Comparison of ENCODE assay signal across 1 fruit fly cellular context in the genomic region with DNA sequence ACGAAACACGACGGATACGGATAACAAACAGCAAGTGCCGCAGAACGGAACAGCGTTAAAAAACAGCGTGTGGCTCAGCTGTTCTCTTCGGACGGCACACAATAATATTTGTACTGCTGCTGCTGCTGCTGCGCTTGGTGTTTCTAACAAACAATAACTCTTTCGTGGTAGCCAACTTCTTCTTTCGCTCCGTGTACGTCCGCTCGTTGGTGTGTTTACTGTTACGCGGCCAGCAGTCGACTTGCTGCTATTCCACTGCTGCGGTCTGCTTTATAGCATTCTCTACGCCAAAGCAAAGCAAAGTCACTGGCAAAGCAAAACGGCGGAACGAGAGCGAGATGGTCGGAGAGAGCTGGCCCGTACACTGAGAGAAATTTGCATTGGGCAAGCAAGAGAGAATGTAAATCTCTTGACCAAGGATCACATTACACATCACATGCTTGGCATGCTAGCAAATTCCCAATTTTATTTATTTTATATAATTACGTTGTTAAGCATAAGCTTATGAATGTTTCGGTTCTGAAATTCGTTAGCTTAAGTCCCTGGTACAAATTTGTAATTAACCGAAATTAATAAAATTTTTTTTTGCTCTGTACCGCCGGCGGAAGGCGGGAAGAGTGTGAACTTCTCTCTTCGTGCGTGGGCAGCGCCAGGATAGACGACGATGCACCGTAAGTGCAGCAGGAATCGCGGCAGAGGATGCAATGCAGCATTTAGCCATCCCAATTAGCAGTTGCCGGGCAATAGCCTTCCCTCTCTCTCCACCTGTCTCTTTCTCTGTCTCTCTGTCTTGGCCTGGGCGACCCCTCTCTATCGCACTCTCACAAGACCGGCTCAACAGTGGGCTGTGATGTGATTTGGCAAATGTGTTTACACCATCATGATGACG.
A peak's percentile ranks its signal among the peaks of the same experiment; 100 is the strongest.
TF ChIP-seq lines count a peak whose summit lies in the region.

A gene (minus strand): TSS at position 287 of the 889 bp plus-strand sequence.

TF ChIP-seq in whole organism, embryonic, 481 proteins besides CTCF, POLR2A, EP300 and RAD21 (continued from another document and continues in another):
- peak; percentile 93 for TF ChIP-seq Aef1 (GFP tag; IDR thresholded peaks at IDR 0.05; lab: Robert Waterston, UW)
- TF ChIP-seq Ets97D (GFP tag; optimal IDR thresholded peaks at IDR 0.05; lab: Kevin White, UChicago): peak; percentile 40
- no peak for TF ChIP-seq hkb (optimal IDR thresholded peaks at IDR 0.05; lab: Kevin White, UChicago)
- peak; percentile 96 for TF ChIP-seq hkb (GFP tag; IDR thresholded peaks at IDR 0.05; lab: Robert Waterston, UW)
- TF ChIP-seq unpg (GFP tag; optimal IDR thresholded peaks at IDR 0.05; lab: Kevin White, UChicago): peak; percentile 95
- peak; percentile 78 for TF ChIP-seq CG17612 (GFP tag; IDR thresholded peaks at IDR 0.05; lab: Robert Waterston, UW)
- peak; percentile 86 for TF ChIP-seq kay (GFP tag; optimal IDR thresholded peaks at IDR 0.05; lab: Kevin White, UChicago)
- TF ChIP-seq Doc3 (GFP tag; IDR thresholded peaks at IDR 0.05; lab: Robert Waterston, UW; ENCODE audit: partially characterized antibody): no peak
- TF ChIP-seq Sin3A (optimal IDR thresholded peaks at IDR 0.05; lab: Kevin White, UChicago): no peak
- peak; percentile 96 for TF ChIP-seq dysf (GFP tag; IDR thresholded peaks at IDR 0.05; lab: Robert Waterston, UW)
- TF ChIP-seq Ets65A (GFP tag; lab: Kevin White, UChicago): peak; percentile 99
- peak; percentile 89 for TF ChIP-seq CG3407 (GFP tag; optimal IDR thresholded peaks at IDR 0.05; lab: Kevin White, UChicago)
- peak; percentile 75 for TF ChIP-seq gcm2 (GFP tag; optimal IDR thresholded peaks at IDR 0.05; lab: Kevin White, UChicago)
- TF ChIP-seq CG5245 (GFP tag; optimal IDR thresholded peaks at IDR 0.05; lab: Kevin White, UChicago): peak; percentile 89
- peak; percentile 94 for TF ChIP-seq odd (GFP tag; optimal IDR thresholded peaks at IDR 0.05; lab: Kevin White, UChicago)
- TF ChIP-seq az2 (GFP tag; optimal IDR thresholded peaks at IDR 0.05; lab: Kevin White, UChicago): peak; percentile 94
- peak; percentile 94 for TF ChIP-seq CG3847 (GFP tag; IDR thresholded peaks at IDR 0.05; lab: Robert Waterston, UW)
- TF ChIP-seq NC2α (GFP tag; optimal IDR thresholded peaks at IDR 0.05; lab: Kevin White, UChicago): peak; percentile 63
- TF ChIP-seq CG11504 (tag; optimal IDR thresholded peaks at IDR 0.05; lab: Kevin White, UChicago): peak; percentile 94
- TF ChIP-seq dan (GFP tag; IDR thresholded peaks at IDR 0.05; lab: Robert Waterston, UW): peak; percentile 78
- TF ChIP-seq Opbp (GFP tag; IDR thresholded peaks at IDR 0.05; lab: Robert Waterston, UW; ENCODE audit: partially characterized antibody): no peak
- peak; percentile 83 for TF ChIP-seq run (tag; optimal IDR thresholded peaks at IDR 0.05; lab: Kevin White, UChicago)
- TF ChIP-seq CG10366 (GFP tag; IDR thresholded peaks at IDR 0.05; lab: Robert Waterston, UW): peak; percentile 93
- TF ChIP-seq dmrt99B (tag; optimal IDR thresholded peaks at IDR 0.05; lab: Kevin White, UChicago): peak; percentile 94
- peak; percentile 92 for TF ChIP-seq Gug (GFP tag; IDR thresholded peaks at IDR 0.05; lab: Robert Waterston, UW)
- TF ChIP-seq jigr1 (GFP tag; IDR thresholded peaks at IDR 0.05; lab: Robert Waterston, UW): peak; percentile 92
- TF ChIP-seq CG17912 (GFP tag; optimal IDR thresholded peaks at IDR 0.05; lab: Kevin White, UChicago): peak; percentile 42
- peak; percentile 86 for TF ChIP-seq CG12942 (GFP tag; optimal IDR thresholded peaks at IDR 0.05; lab: Kevin White, UChicago)
- peak; percentile 95 for TF ChIP-seq dmrt11E (tag; optimal IDR thresholded peaks at IDR 0.05; lab: Kevin White, UChicago)
- peak; percentile 45 for TF ChIP-seq btn (GFP tag; optimal IDR thresholded peaks at IDR 0.05; lab: Kevin White, UChicago)
- peak; percentile 86 for TF ChIP-seq CG4854 (GFP tag; optimal IDR thresholded peaks at IDR 0.05; lab: Kevin White, UChicago)
- peak; percentile 90 for TF ChIP-seq CG10654 (GFP tag; optimal IDR thresholded peaks at IDR 0.05; lab: Kevin White, UChicago)
- peak; percentile 90 for TF ChIP-seq CG17328 (GFP tag; IDR thresholded peaks at IDR 0.05; lab: Robert Waterston, UW)
- peak; percentile 72 for TF ChIP-seq sd (tag; optimal IDR thresholded peaks at IDR 0.05; lab: Kevin White, UChicago)
- TF ChIP-seq ac (GFP tag; optimal IDR thresholded peaks at IDR 0.05; lab: Kevin White, UChicago): peak; percentile 88
- TF ChIP-seq Optix (GFP tag; IDR thresholded peaks at IDR 0.05; lab: Robert Waterston, UW): peak; percentile 91
- TF ChIP-seq ap (GFP tag; IDR thresholded peaks at IDR 0.05; lab: Robert Waterston, UW): peak; percentile 89
- peak; percentile 91 for TF ChIP-seq CG2875 (GFP tag; optimal IDR thresholded peaks at IDR 0.05; lab: Kevin White, UChicago)
- TF ChIP-seq CG15011 (GFP tag; optimal IDR thresholded peaks at IDR 0.05; lab: Kevin White, UChicago): peak; percentile 89
- TF ChIP-seq klu (GFP tag; IDR thresholded peaks at IDR 0.05; lab: Robert Waterston, UW): peak; percentile 91
- TF ChIP-seq unc-4 (GFP tag; IDR thresholded peaks at IDR 0.05; lab: Robert Waterston, UW; ENCODE audit: partially characterized antibody): no peak
- TF ChIP-seq Dfd (GFP tag; optimal IDR thresholded peaks at IDR 0.05; lab: Kevin White, UChicago): no peak
- TF ChIP-seq CG14710 (tag; optimal IDR thresholded peaks at IDR 0.05; lab: Kevin White, UChicago): peak; percentile 94
- peak; percentile 96 for TF ChIP-seq CG30403 (GFP tag; optimal IDR thresholded peaks at IDR 0.05; lab: Kevin White, UChicago)
- peak; percentile 86 for TF ChIP-seq Jarid2 (GFP tag; optimal IDR thresholded peaks at IDR 0.05; lab: Kevin White, UChicago)
- TF ChIP-seq Dp (GFP tag; optimal IDR thresholded peaks at IDR 0.05; lab: Kevin White, UChicago): peak; percentile 14
- TF ChIP-seq CG10565 (GFP tag; optimal IDR thresholded peaks at IDR 0.05; lab: Kevin White, UChicago): peak; percentile 66
- TF ChIP-seq bowl (GFP tag; IDR thresholded peaks at IDR 0.05; lab: Robert Waterston, UW): peak; percentile 87
- TF ChIP-seq CG10267 (tag; optimal IDR thresholded peaks at IDR 0.05; lab: Kevin White, UChicago): peak; percentile 88
- peak; percentile 91 for TF ChIP-seq kni (GFP tag; optimal IDR thresholded peaks at IDR 0.05; lab: Kevin White, UChicago)
- peak; percentile 85 for TF ChIP-seq otp (GFP tag; IDR thresholded peaks at IDR 0.05; lab: Robert Waterston, UW)
- peak; percentile 94 for TF ChIP-seq CG16815 (GFP tag; optimal IDR thresholded peaks at IDR 0.05; lab: Kevin White, UChicago)
- TF ChIP-seq CG8388 (GFP tag; optimal IDR thresholded peaks at IDR 0.05; lab: Kevin White, UChicago): peak; percentile 93
- TF ChIP-seq Oaz (GFP tag; IDR thresholded peaks at IDR 0.05; lab: Robert Waterston, UW): peak; percentile 89
- TF ChIP-seq CG8478 (optimal IDR thresholded peaks at IDR 0.05; lab: Kevin White, UChicago): no peak
- TF ChIP-seq Eip74EF (GFP tag; optimal IDR thresholded peaks at IDR 0.05; lab: Kevin White, UChicago): peak in 1 of 2 experiments; percentile 89
- TF ChIP-seq Lhr (GFP tag; optimal IDR thresholded peaks at IDR 0.05; lab: Kevin White, UChicago): peak; percentile 86
- peak; percentile 95 for TF ChIP-seq CG14441 (GFP tag; IDR thresholded peaks at IDR 0.05; lab: Robert Waterston, UW)
- peak; percentile 86 for TF ChIP-seq CG1024 (GFP tag; IDR thresholded peaks at IDR 0.05; lab: Robert Waterston, UW)
- peak; percentile 95 for TF ChIP-seq Meics (GFP tag; optimal IDR thresholded peaks at IDR 0.05; lab: Kevin White, UChicago)
- peak; percentile 75 for TF ChIP-seq Atf3 (GFP tag; optimal IDR thresholded peaks at IDR 0.05; lab: Kevin White, UChicago)
- peak; percentile 92 for TF ChIP-seq salm (tag; optimal IDR thresholded peaks at IDR 0.05; lab: Kevin White, UChicago)
- TF ChIP-seq Taf1 (GFP tag; IDR thresholded peaks at IDR 0.05; lab: Robert Waterston, UW): peak; percentile 92
- TF ChIP-seq Mrtf (GFP tag; IDR thresholded peaks at IDR 0.05; lab: Robert Waterston, UW): peak; percentile 92
- peak; percentile 30; the same call in 1 of the 2 replicates for TF ChIP-seq CG13287 (GFP tag; IDR thresholded peaks at IDR 0.05; lab: Robert Waterston, UW; ENCODE audit: partially characterized antibody)
- TF ChIP-seq chif (GFP tag; optimal IDR thresholded peaks at IDR 0.05; lab: Kevin White, UChicago): peak; percentile 76 to 91
- TF ChIP-seq lov (optimal IDR thresholded peaks at IDR 0.05; lab: Kevin White, UChicago): no peak
- TF ChIP-seq lov (GFP tag; IDR thresholded peaks at IDR 0.05; lab: Robert Waterston, UW): peak; percentile 93
- TF ChIP-seq Ptx1 (GFP tag; IDR thresholded peaks at IDR 0.05; lab: Robert Waterston, UW): peak; percentile 95
- TF ChIP-seq D19A (tag; optimal IDR thresholded peaks at IDR 0.05; lab: Kevin White, UChicago): peak; percentile 90
- TF ChIP-seq CG7745 (tag; optimal IDR thresholded peaks at IDR 0.05; lab: Kevin White, UChicago): peak; percentile 30
- TF ChIP-seq schlank (tag; optimal IDR thresholded peaks at IDR 0.05; lab: Kevin White, UChicago): peak; percentile 89
- TF ChIP-seq Abd-B (GFP tag; optimal IDR thresholded peaks at IDR 0.05; lab: Kevin White, UChicago): peak; percentile 91
- TF ChIP-seq Sry-δ (GFP tag; optimal IDR thresholded peaks at IDR 0.05; lab: Kevin White, UChicago): peak; percentile 30
- TF ChIP-seq CG7556 (GFP tag; optimal IDR thresholded peaks at IDR 0.05; lab: Kevin White, UChicago): peak; percentile 95
- peak; percentile 95 for TF ChIP-seq Atf6 (GFP tag; IDR thresholded peaks at IDR 0.05; lab: Robert Waterston, UW)
- TF ChIP-seq yki (optimal IDR thresholded peaks at IDR 0.05; lab: Kevin White, UChicago): peak; percentile 24
- peak; percentile 90 for TF ChIP-seq CG7357 (GFP tag; IDR thresholded peaks at IDR 0.05; lab: Robert Waterston, UW)
- TF ChIP-seq ttk (GFP tag; IDR thresholded peaks at IDR 0.05; lab: Robert Waterston, UW): peak; percentile 94
- TF ChIP-seq CG18262 (tag; optimal IDR thresholded peaks at IDR 0.05; lab: Kevin White, UChicago): peak; percentile 95
- peak; percentile 28 for TF ChIP-seq grn (GFP tag; optimal IDR thresholded peaks at IDR 0.05; lab: Kevin White, UChicago)
- TF ChIP-seq hbn (GFP tag; IDR thresholded peaks at IDR 0.05; lab: Robert Waterston, UW; ENCODE audit: partially characterized antibody): no peak
- TF ChIP-seq grau (tag; optimal IDR thresholded peaks at IDR 0.05; lab: Kevin White, UChicago): peak; percentile 94
- peak; percentile 32 for TF ChIP-seq pros (GFP tag; optimal IDR thresholded peaks at IDR 0.05; lab: Kevin White, UChicago)
- TF ChIP-seq pb (GFP tag; optimal IDR thresholded peaks at IDR 0.05; lab: Kevin White, UChicago): peak; percentile 72
- TF ChIP-seq mam (GFP tag; optimal IDR thresholded peaks at IDR 0.05; lab: Kevin White, UChicago): peak; percentile 84
- TF ChIP-seq Dek (tag; optimal IDR thresholded peaks at IDR 0.05; lab: Kevin White, UChicago): peak; percentile 91
- TF ChIP-seq CG11695 (GFP tag; IDR thresholded peaks at IDR 0.05; lab: Robert Waterston, UW): peak; percentile 96
- TF ChIP-seq Poxn (GFP tag; IDR thresholded peaks at IDR 0.05; lab: Robert Waterston, UW): peak; percentile 67
- peak; percentile 96 for TF ChIP-seq CoRest (tag; optimal IDR thresholded peaks at IDR 0.05; lab: Kevin White, UChicago)
- peak; percentile 78 for TF ChIP-seq CG16863 (GFP tag; optimal IDR thresholded peaks at IDR 0.05; lab: Kevin White, UChicago)
- TF ChIP-seq Myb (GFP tag; optimal IDR thresholded peaks at IDR 0.05; lab: Kevin White, UChicago): peak; percentile 61
- TF ChIP-seq Hr78 (GFP tag; optimal IDR thresholded peaks at IDR 0.05; lab: Kevin White, UChicago): peak in 1 of 2 experiments; percentile 88
- TF ChIP-seq CG17802 (tag; optimal IDR thresholded peaks at IDR 0.05; lab: Kevin White, UChicago): peak; percentile 81
- peak; percentile 90 for TF ChIP-seq chn (GFP tag; optimal IDR thresholded peaks at IDR 0.05; lab: Kevin White, UChicago)
- peak; percentile 47 for TF ChIP-seq sima (GFP tag; optimal IDR thresholded peaks at IDR 0.05; lab: Kevin White, UChicago)
- peak; percentile 71 for TF ChIP-seq CG8290 (GFP tag; optimal IDR thresholded peaks at IDR 0.05; lab: Kevin White, UChicago)
- peak; percentile 59 to 76 for TF ChIP-seq CG8290 (tag; optimal IDR thresholded peaks at IDR 0.05; lab: Kevin White, UChicago)
- peak; percentile 91 for TF ChIP-seq CG12219 (GFP tag; optimal IDR thresholded peaks at IDR 0.05; lab: Kevin White, UChicago)
- TF ChIP-seq CG4730 (GFP tag; IDR thresholded peaks at IDR 0.05; lab: Robert Waterston, UW): peak; percentile 90
- peak; percentile 96 for TF ChIP-seq so (GFP tag; IDR thresholded peaks at IDR 0.05; lab: Robert Waterston, UW)
- peak; percentile 81 for TF ChIP-seq MBD-R2 (GFP tag; IDR thresholded peaks at IDR 0.05; lab: Robert Waterston, UW)
- TF ChIP-seq BtbVII (GFP tag; optimal IDR thresholded peaks at IDR 0.05; lab: Kevin White, UChicago): peak; percentile 91
- peak; percentile 94 for TF ChIP-seq vvl (GFP tag; IDR thresholded peaks at IDR 0.05; lab: Robert Waterston, UW)
- peak; percentile 93 for TF ChIP-seq CG1233 (GFP tag; optimal IDR thresholded peaks at IDR 0.05; lab: Kevin White, UChicago)
- TF ChIP-seq br (optimal IDR thresholded peaks at IDR 0.05; lab: Kevin White, UChicago): no peak
- TF ChIP-seq HLHmδ (GFP tag; optimal IDR thresholded peaks at IDR 0.05; lab: Kevin White, UChicago): peak; percentile 31
- peak; percentile 85 for TF ChIP-seq CG5953 (GFP tag; IDR thresholded peaks at IDR 0.05; lab: Robert Waterston, UW)
- TF ChIP-seq tll (GFP tag; optimal IDR thresholded peaks at IDR 0.05; lab: Kevin White, UChicago): peak in 1 of 2 experiments; percentile 62
- TF ChIP-seq nom (GFP tag; optimal IDR thresholded peaks at IDR 0.05; lab: Kevin White, UChicago): peak; percentile 85
- peak; percentile 9 for TF ChIP-seq BEAF-32 (GFP tag; optimal IDR thresholded peaks at IDR 0.05; lab: Kevin White, UChicago)
- peak; percentile 87 for TF ChIP-seq CG11560 (tag; IDR thresholded peaks at IDR 0.05; lab: Robert Waterston, UW)
- TF ChIP-seq Vsx1 (GFP tag; optimal IDR thresholded peaks at IDR 0.05; lab: Kevin White, UChicago): peak; percentile 93
- TF ChIP-seq CG12236 (GFP tag; optimal IDR thresholded peaks at IDR 0.05; lab: Kevin White, UChicago): peak; percentile 59
- peak; percentile 70; the same call in 1 of the 2 replicates for TF ChIP-seq CG16779 (GFP tag; IDR thresholded peaks at IDR 0.05; lab: Robert Waterston, UW)
- peak; percentile 94 for TF ChIP-seq CG18619 (GFP tag; optimal IDR thresholded peaks at IDR 0.05; lab: Kevin White, UChicago)
- TF ChIP-seq CG3838 (GFP tag; optimal IDR thresholded peaks at IDR 0.05; lab: Kevin White, UChicago): peak; percentile 68
- peak; percentile 78 for TF ChIP-seq Dad (GFP tag; optimal IDR thresholded peaks at IDR 0.05; lab: Kevin White, UChicago)
- peak; percentile 78 for TF ChIP-seq E2f2 (GFP tag; IDR thresholded peaks at IDR 0.05; lab: Robert Waterston, UW)
- peak; percentile 88 for TF ChIP-seq dimm (GFP tag; IDR thresholded peaks at IDR 0.05; lab: Robert Waterston, UW)
- peak; percentile 97 for TF ChIP-seq row (GFP tag; IDR thresholded peaks at IDR 0.05; lab: Robert Waterston, UW)
